Worm (Caenorhabditis elegans) whole organism, L4/young adult: ENCODE measurements around the gene cpg-19.

Experiments used
- W03F9.2 ChIP-seq: fragments of 150-350 bp; optimal IDR thresholded peaks from 2 replicates; lab custom pipeline; 2014; ENCODE audit warnings: missing biosample characterization, missing genetic modification characterization
- him-1 ChIP-seq: sonication (generic microtip); optimal IDR thresholded peaks from 2 replicates; lab custom pipeline; 2016; ENCODE audit warnings: missing genotype, missing genetic modification reagents, missing genetic modification characterization, missing compliant biosample characterization

DNA sequence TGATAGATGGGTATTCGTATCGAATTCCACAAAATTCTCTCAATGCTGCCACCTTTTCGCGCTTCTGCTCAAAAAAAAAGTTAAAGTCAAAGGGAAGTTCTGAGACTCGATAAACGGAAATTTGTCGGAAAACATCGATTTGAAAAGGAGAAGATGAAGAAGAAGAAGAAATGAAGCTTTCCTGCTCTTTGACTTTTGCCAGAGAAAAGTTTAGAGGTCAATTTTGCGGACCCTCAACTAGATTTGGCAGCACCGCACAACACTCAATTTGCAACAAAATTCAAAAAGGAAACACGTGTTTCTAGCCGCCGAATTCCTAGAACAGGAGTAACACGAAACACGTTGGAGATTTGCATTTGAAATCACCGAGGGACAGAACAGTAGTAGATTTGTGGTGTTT, 33.5 kb upstream of the cpg-19 start:
- TF ChIP-seq W03F9.2: no peak
- no peak for TF ChIP-seq him-1
